Worm (Caenorhabditis elegans) whole organism, early embryonic: Measurements from ENCODE around the gene spp-13.

ENCODE experiments used
- aly-1 ChIP-seq: sonication (generic microtip); optimal IDR thresholded peaks from 2 replicates; lab custom pipeline; 2016; ENCODE audit warnings: missing genetic modification characterization, missing compliant biosample characterization
- ama-1 ChIP-seq: fragments of 150-350 bp; optimal IDR thresholded peaks from 2 replicates; lab custom pipeline; 2014
- flt-1 ChIP-seq: fragments of 200-800 bp; sonication (Bioruptor generic); IDR thresholded peaks from 2 replicates; pipeline ENCODE4 v1.3.6; 2022; ENCODE audit warnings: missing genetic modification characterization, missing compliant biosample characterization
- hmbx-1 ChIP-seq: sonication (generic microtip); optimal IDR thresholded peaks from 2 replicates; lab custom pipeline; 2016; ENCODE audit warnings: mild to moderate bottlenecking, missing genetic modification characterization, missing compliant biosample characterization
- pes-1 ChIP-seq: fragments of 200-800 bp; sonication (Bioruptor generic); IDR thresholded peaks from 2 replicates; pipeline ENCODE4 v1.3.6; 2022; ENCODE audit warnings: missing genetic modification reagents, missing genetic modification characterization, missing compliant biosample characterization
- scrt-1 ChIP-seq: fragments of 200-800 bp; sonication (Bioruptor generic); IDR thresholded peaks from 2 replicates; pipeline ENCODE4 v1.3.6; 2022; ENCODE audit warnings: missing genetic modification characterization, missing compliant biosample characterization
- sea-1 ChIP-seq: fragments of 200-800 bp; sonication (Bioruptor generic); conservative IDR thresholded peaks from 2 replicates; pipeline ENCODE4 v1.3.6; 2022; ENCODE audit warnings: missing genetic modification characterization, missing compliant biosample characterization
- tra-4 ChIP-seq: sonication (generic microtip); optimal IDR thresholded peaks from 2 replicates; lab custom pipeline; 2017; ENCODE audit warnings: missing genetic modification characterization, missing compliant biosample characterization

ce11 chrX:8381651-8382050 is 36.7 kb downstream of the spp-13 start:
- TF ChIP-seq aly-1 (tag; lab: Kevin White, UChicago) (no peak), sea-1 (no peak), hmbx-1 (tag; lab: Kevin White, UChicago) (no peak), flt-1 (GFP tag; lab: Robert Waterston, UW) (no peak), pes-1 (GFP tag; lab: Robert Waterston, UW) (no peak), ama-1 (lab: Kevin White, UChicago) (no peak), tra-4 (tag; lab: Kevin White, UChicago) (no peak), scrt-1 (GFP tag; lab: Robert Waterston, UW) (no peak)
